Fruit fly (Drosophila melanogaster) whole organism, embryonic: ENCODE measurements around the gene Fas3.

Source experiments
- Adf1 ChIP-seq: fragments of 200-800 bp; sonication (Bioruptor generic); IDR thresholded peaks from 2 replicates; pipeline ENCODE4 v1.3.6; 2022; ENCODE audit warnings: missing biosample characterization, missing genetic modification characterization
- Atf3 ChIP-seq: fragments of 200-800 bp; sonication (Bioruptor generic); optimal IDR thresholded peaks from 3 replicates; lab custom pipeline; 2016; ENCODE audit warnings: missing biosample characterization, missing genetic modification characterization
- CG10462 ChIP-seq: fragments of 200-800 bp; sonication (Bioruptor generic); optimal IDR thresholded peaks from 2 replicates; lab custom pipeline; 2016; ENCODE audit warnings: missing biosample characterization, missing genetic modification characterization
- CG10654 ChIP-seq: fragments of 200-800 bp; sonication (Bioruptor generic); optimal IDR thresholded peaks from 2 replicates; lab custom pipeline; 2016; ENCODE audit warnings: missing biosample characterization, missing genetic modification characterization
- CG12155 ChIP-seq: fragments of 200-800 bp; sonication (Bioruptor generic); optimal IDR thresholded peaks from 3 replicates; lab custom pipeline; 2016; ENCODE audit warnings: missing biosample characterization, missing genetic modification characterization
- CG14050 ChIP-seq: fragments of 200-800 bp; sonication (Bioruptor generic); IDR thresholded peaks from 3 replicates; pipeline ENCODE4 v1.3.6; 2022; ENCODE audit warnings: missing biosample characterization, missing genetic modification characterization
- CG15269 ChIP-seq: fragments of 200-800 bp; sonication (Bioruptor generic); optimal IDR thresholded peaks from 2 replicates; lab custom pipeline; 2018; ENCODE audit warnings: missing biosample characterization, mild to moderate bottlenecking, missing genetic modification characterization, moderate library complexity
- CG1529 ChIP-seq: fragments of 200-800 bp; sonication (Bioruptor generic); optimal IDR thresholded peaks from 3 replicates; lab custom pipeline; 2018; ENCODE audit warnings: missing biosample characterization, missing genetic modification characterization
- CG15696 ChIP-seq: fragments of 200-800 bp; sonication (Bioruptor generic); optimal IDR thresholded peaks from 2 replicates; lab custom pipeline; 2019; ENCODE audit warnings: missing biosample characterization, mild to moderate bottlenecking, missing genetic modification characterization, moderate library complexity
- CG1602 ChIP-seq: fragments of 200-800 bp; sonication (Bioruptor generic); optimal IDR thresholded peaks from 3 replicates; lab custom pipeline; 2016; ENCODE audit warnings: missing biosample characterization, missing genetic modification characterization
- CG17359 ChIP-seq: fragments of 200-800 bp; sonication (Bioruptor generic); optimal IDR thresholded peaks from 3 replicates; lab custom pipeline; 2018; ENCODE audit warnings: missing biosample characterization, mild to moderate bottlenecking, missing genetic modification characterization, moderate library complexity
- CG17361 ChIP-seq: fragments of 200-800 bp; sonication (Bioruptor generic); IDR thresholded peaks from 3 replicates; pipeline ENCODE4 v1.3.6; 2022; ENCODE audit warnings: missing biosample characterization, missing genetic modification characterization
- CG17829 ChIP-seq: fragments of 200-800 bp; optimal IDR thresholded peaks from 2 replicates; lab custom pipeline; 2019; ENCODE audit warnings: missing biosample characterization, mild to moderate bottlenecking, missing genetic modification characterization, moderate library complexity
- CG18262 ChIP-seq: fragments of 200-800 bp; optimal IDR thresholded peaks from 3 replicates; lab custom pipeline; 2019; ENCODE audit warnings: missing biosample characterization, mild to moderate bottlenecking, missing genetic modification characterization, moderate library complexity
- CG18599 ChIP-seq: fragments of 200-800 bp; sonication (Bioruptor generic); optimal IDR thresholded peaks from 3 replicates; lab custom pipeline; 2017; ENCODE audit warnings: missing biosample characterization, missing genetic modification characterization, mild to moderate bottlenecking, moderate library complexity, missing genetic modification reagents
- CG18764 ChIP-seq: fragments of 200-800 bp; sonication (Bioruptor generic); optimal IDR thresholded peaks from 3 replicates; lab custom pipeline; 2016; ENCODE audit warnings: missing biosample characterization, missing genetic modification characterization
- CG2202 ChIP-seq: fragments of 200-800 bp; sonication (Bioruptor generic); optimal IDR thresholded peaks from 2 replicates; lab custom pipeline; 2018; ENCODE audit warnings: missing biosample characterization, mild to moderate bottlenecking, missing genetic modification characterization
- CG3407 ChIP-seq: fragments of 200-800 bp; sonication (Bioruptor generic); optimal IDR thresholded peaks from 2 replicates; lab custom pipeline; 2018; ENCODE audit warnings: missing biosample characterization, mild to moderate bottlenecking, missing genetic modification characterization
- CG4707 ChIP-seq: fragments of 200-800 bp; sonication (Bioruptor generic); optimal IDR thresholded peaks from 2 replicates; lab custom pipeline; 2018; ENCODE audit warnings: missing biosample characterization, mild to moderate bottlenecking, missing genetic modification characterization, moderate library complexity
- CG4820 ChIP-seq: fragments of 200-800 bp; sonication (Bioruptor generic); optimal IDR thresholded peaks from 3 replicates; lab custom pipeline; 2016; ENCODE audit warnings: missing biosample characterization, missing genetic modification characterization
- CG6254 ChIP-seq: fragments of 200-800 bp; sonication (Bioruptor generic); optimal IDR thresholded peaks from 3 replicates; lab custom pipeline; 2017; ENCODE audit warnings: mild to moderate bottlenecking, missing biosample characterization, missing genetic modification reagents, missing genetic modification characterization
- CG6272 ChIP-seq: fragments of 200-800 bp; sonication (Bioruptor generic); IDR thresholded peaks from 2 replicates; pipeline ENCODE4 v1.3.6; 2022; ENCODE audit warnings: missing biosample characterization, missing genetic modification characterization
- CG9817 ChIP-seq: fragments of 200-800 bp; sonication (Bioruptor generic); optimal IDR thresholded peaks from 2 replicates; lab custom pipeline; 2018; ENCODE audit warnings: missing biosample characterization, mild to moderate bottlenecking, missing genetic modification characterization, moderate library complexity
- H15 ChIP-seq: fragments of 200-800 bp; sonication (Bioruptor generic); IDR thresholded peaks from 3 replicates; pipeline ENCODE4 v1.3.6; 2022; ENCODE audit warnings: missing biosample characterization, missing genetic modification characterization
- HLHmδ ChIP-seq: fragments of 200-800 bp; sonication (Bioruptor generic); optimal IDR thresholded peaks from 2 replicates; lab custom pipeline; 2018; ENCODE audit warnings: missing biosample characterization, mild to moderate bottlenecking, missing genetic modification characterization, moderate library complexity
- Hr3 ChIP-seq: fragments of 200-800 bp; sonication (Bioruptor generic); optimal IDR thresholded peaks from 3 replicates; lab custom pipeline; 2016; ENCODE audit warnings: missing biosample characterization, missing genetic modification characterization
- Hr78 ChIP-seq, 2 experiments: fragments of 200-800 bp in 1 of 2; fragments of >200 bp in 1 of 2; sonication (Bioruptor generic) in 1 of 2; optimal IDR thresholded peaks; 2 replicates each; lab custom pipeline; 2017 to 2019; ENCODE audit warnings: missing biosample characterization in 2 of 2, missing genetic modification characterization in 2 of 2, mild to moderate bottlenecking in 1 of 2, moderate library complexity in 1 of 2
- Mes4 ChIP-seq: fragments of 200-800 bp; sonication (Bioruptor generic); optimal IDR thresholded peaks from 2 replicates; lab custom pipeline; 2016; ENCODE audit warnings: missing biosample characterization, missing genetic modification characterization
- NC2α ChIP-seq: fragments of 200-800 bp; sonication (Bioruptor generic); optimal IDR thresholded peaks from 2 replicates; lab custom pipeline; 2016; ENCODE audit warnings: missing biosample characterization, missing genetic modification characterization
- Nf-YA ChIP-seq: fragments of 200-800 bp; sonication (Bioruptor generic); IDR thresholded peaks from 2 replicates; pipeline ENCODE4 v1.3.6; 2022; ENCODE audit warnings: missing biosample characterization, missing genetic modification characterization
- Optix ChIP-seq: fragments of 200-800 bp; sonication (Bioruptor generic); IDR thresholded peaks from 3 replicates; pipeline ENCODE4 v1.3.6; 2022; ENCODE audit warnings: missing biosample characterization, missing genetic modification characterization
- Rx ChIP-seq: fragments of 200-800 bp; sonication (Bioruptor generic); IDR thresholded peaks from 2 replicates; pipeline ENCODE4 v1.3.6; 2022; ENCODE audit warnings: missing biosample characterization, missing genetic modification characterization
- bcd ChIP-seq: fragments of 200-800 bp; sonication (Bioruptor generic); optimal IDR thresholded peaks from 2 replicates; lab custom pipeline; 2017; ENCODE audit warnings: missing biosample characterization, mild to moderate bottlenecking, missing genetic modification characterization
- cato ChIP-seq: fragments of 200-800 bp; sonication (Bioruptor generic); optimal IDR thresholded peaks from 2 replicates; lab custom pipeline; 2016; ENCODE audit warnings: missing biosample characterization, missing genetic modification characterization, borderline replicate concordance
- chm ChIP-seq: fragments of 200-800 bp; sonication (Bioruptor generic); IDR thresholded peaks from 2 replicates; pipeline ENCODE4 v1.3.6; 2022; ENCODE audit warnings: missing biosample characterization, missing genetic modification characterization
- ci ChIP-seq: fragments of 200-800 bp; sonication (Bioruptor generic); IDR thresholded peaks from 3 replicates; pipeline ENCODE4 v1.3.6; 2022; ENCODE audit warnings: missing biosample characterization, missing genetic modification characterization
- corto ChIP-seq: fragments of 200-800 bp; sonication (Bioruptor generic); optimal IDR thresholded peaks from 2 replicates; lab custom pipeline; 2016; ENCODE audit warnings: missing biosample characterization, mild to moderate bottlenecking, missing genetic modification characterization, moderate library complexity
- dpn ChIP-seq, 2 experiments: fragments of 200-800 bp; sonication (Bioruptor generic); optimal IDR thresholded peaks; 3 replicates each; lab custom pipeline; 2016; ENCODE audit warnings: missing biosample characterization in 2 of 2, missing genetic modification characterization in 2 of 2
- dysf ChIP-seq: fragments of 200-800 bp; sonication (Bioruptor generic); IDR thresholded peaks from 3 replicates; pipeline ENCODE4 v1.3.6; 2022; ENCODE audit warnings: missing biosample characterization, missing genetic modification characterization
- eyg ChIP-seq: fragments of 200-800 bp; sonication (Bioruptor generic); optimal IDR thresholded peaks from 3 replicates; lab custom pipeline; 2016; ENCODE audit warnings: missing biosample characterization, missing genetic modification characterization
- fd96Cb ChIP-seq: fragments of 200-800 bp; sonication (Bioruptor generic); optimal IDR thresholded peaks from 2 replicates; lab custom pipeline; 2018; ENCODE audit warnings: missing biosample characterization, mild to moderate bottlenecking, missing genetic modification characterization, moderate library complexity
- hb ChIP-seq: fragments of 200-800 bp; sonication (Bioruptor generic); IDR thresholded peaks from 3 replicates; pipeline ENCODE4 v1.3.6; 2022; ENCODE audit warnings: missing biosample characterization, missing genetic modification characterization; ENCODE audit not compliant: partially characterized antibody
- mam ChIP-seq: fragments of 200-800 bp; sonication (Bioruptor generic); optimal IDR thresholded peaks from 3 replicates; lab custom pipeline; 2016; ENCODE audit warnings: missing biosample characterization, missing genetic modification characterization
- nmo ChIP-seq: fragments of 200-800 bp; sonication (Bioruptor generic); optimal IDR thresholded peaks from 2 replicates; lab custom pipeline; 2018; ENCODE audit warnings: missing biosample characterization, mild to moderate bottlenecking, missing genetic modification characterization, moderate library complexity
- pnt ChIP-seq: fragments of 200-800 bp; sonication (Bioruptor generic); optimal IDR thresholded peaks from 3 replicates; lab custom pipeline; 2016; ENCODE audit warnings: missing biosample characterization, missing genetic modification characterization
- row ChIP-seq: fragments of 200-800 bp; sonication (Bioruptor generic); IDR thresholded peaks from 3 replicates; pipeline ENCODE4 v1.3.6; 2022; ENCODE audit warnings: missing biosample characterization, missing genetic modification characterization
- sens ChIP-seq: fragments of 200-800 bp; sonication (Bioruptor generic); peaks from one replicate; lab custom pipeline; 2016; ENCODE audit warnings: missing biosample characterization, missing genetic modification characterization
- so ChIP-seq: fragments of 200-800 bp; sonication (Bioruptor generic); IDR thresholded peaks from 3 replicates; pipeline ENCODE4 v1.3.6; 2022; ENCODE audit warnings: missing biosample characterization, missing genetic modification characterization
- ssp ChIP-seq: fragments of 200-800 bp; sonication (Bioruptor generic); IDR thresholded peaks from 2 replicates; pipeline ENCODE4 v1.3.6; 2022; ENCODE audit warnings: missing biosample characterization, missing genetic modification characterization
- vvl ChIP-seq: fragments of 200-800 bp; sonication (Bioruptor generic); IDR thresholded peaks from 2 replicates; pipeline ENCODE4 v1.3.6; 2022; ENCODE audit warnings: missing biosample characterization, missing genetic modification characterization
- z ChIP-seq: fragments of 200-800 bp; sonication (Bioruptor generic); IDR thresholded peaks from 3 replicates; pipeline ENCODE4 v1.3.6; 2022; ENCODE audit warnings: missing biosample characterization, missing genetic modification characterization

Gene Fas3

DNA sequence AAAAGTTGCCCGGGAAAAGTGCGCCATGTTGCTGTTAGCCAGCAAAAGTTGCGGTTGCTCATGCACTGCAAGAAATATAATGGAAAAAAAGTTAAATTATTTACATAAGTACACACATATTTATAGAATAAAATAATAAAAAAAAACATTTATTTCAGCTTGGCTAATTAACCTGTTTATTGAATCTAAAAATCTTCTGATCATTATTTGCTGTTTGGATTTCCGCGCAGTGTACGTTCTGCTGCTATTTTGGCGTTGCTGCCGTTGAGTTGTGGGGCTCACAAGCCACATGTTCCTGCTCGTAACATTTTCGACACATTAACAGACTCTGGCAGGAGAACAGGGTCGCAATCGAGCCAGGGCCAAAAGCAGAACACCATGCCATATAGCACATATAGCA, 9.4 kb upstream of the Fas3 start (continued):
- TF ChIP-seq CG4820 (GFP tag; lab: Kevin White, UChicago) (peak; percentile 57), CG18764 (GFP tag; lab: Kevin White, UChicago) (peak; percentile 53), hb (GFP tag; lab: Robert Waterston, UW) (no peak), cato (GFP tag; lab: Kevin White, UChicago) (peak; percentile 13), Optix (GFP tag; lab: Robert Waterston, UW) (0 out of 3 replicates have a peak, but pooled peaks have one; percentile 33), CG18599 (peak; percentile 61), CG1602 (GFP tag; lab: Kevin White, UChicago) (peak; percentile 27), CG14050 (peak; percentile 52; the same call in 1 of the 3 replicates), mam (GFP tag; lab: Kevin White, UChicago) (no peak), CG15696 (tag; lab: Kevin White, UChicago) (peak; percentile 57), CG9817 (tag; lab: Kevin White, UChicago) (no peak), CG17361 (GFP tag; lab: Robert Waterston, UW) (peak; percentile 75), bcd (GFP tag; lab: Kevin White, UChicago) (peak; percentile 37), nmo (GFP tag; lab: Kevin White, UChicago) (peak; percentile 55), vvl (GFP tag; lab: Robert Waterston, UW) (peak; percentile 58), CG12155 (GFP tag; lab: Kevin White, UChicago) (peak; percentile 46), Nf-YA (GFP tag; lab: Robert Waterston, UW) (peak; percentile 50; the same call in 1 of the 2 replicates), CG17359 (tag; lab: Kevin White, UChicago) (peak; percentile 73), CG10654 (GFP tag; lab: Kevin White, UChicago) (peak; percentile 32), CG15269 (tag; lab: Kevin White, UChicago) (peak; percentile 53), Hr78 (GFP tag; optimal IDR thresholded peaks at IDR 0.05; lab: Kevin White, UChicago) (peak in 1 of 2 experiments; percentile 5), CG2202 (tag; lab: Kevin White, UChicago) (peak; percentile 52), Adf1 (no peak), NC2α (GFP tag; lab: Kevin White, UChicago) (no peak), HLHmδ (GFP tag; lab: Kevin White, UChicago) (no peak), Atf3 (GFP tag; lab: Kevin White, UChicago) (no peak), dysf (GFP tag; lab: Robert Waterston, UW) (peak; percentile 47; the same call in 1 of the 3 replicates), ssp (GFP tag; lab: Robert Waterston, UW) (peak; percentile 42; the same call in 1 of the 2 replicates), chm (GFP tag; lab: Robert Waterston, UW) (no peak), z (GFP tag; lab: Robert Waterston, UW) (0 out of 3 replicates have a peak, but pooled peaks have one; percentile 29), eyg (no peak), row (GFP tag; lab: Robert Waterston, UW) (peak; percentile 72), dpn (GFP tag; optimal IDR thresholded peaks at IDR 0.05; lab: Kevin White, UChicago) (peak in 1 of 2 experiments; percentile 44), CG1529 (GFP tag; lab: Kevin White, UChicago) (peak; percentile 54), CG6272 (0 out of 2 replicates have a peak, but pooled peaks have one; percentile 19), CG6254 (GFP tag; lab: Kevin White, UChicago) (peak; percentile 73), H15 (GFP tag; lab: Robert Waterston, UW) (0 out of 3 replicates have a peak, but pooled peaks have one; percentile 45), sens (GFP tag; lab: Kevin White, UChicago) (peak; percentile 66), ci (GFP tag; lab: Robert Waterston, UW) (0 out of 3 replicates have a peak, but pooled peaks have one; percentile 57), CG18262 (tag; lab: Kevin White, UChicago) (peak; percentile 78), CG4707 (GFP tag; lab: Kevin White, UChicago) (no peak), pnt (no peak), so (GFP tag; lab: Robert Waterston, UW) (peak; percentile 25; the same call in 1 of the 3 replicates), fd96Cb (tag; lab: Kevin White, UChicago) (peak; percentile 63), corto (peak; percentile 43), Mes4 (no peak), Hr3 (peak; percentile 48), CG10462 (peak; percentile 10), CG3407 (GFP tag; lab: Kevin White, UChicago) (peak; percentile 40), Rx (GFP tag; lab: Robert Waterston, UW) (peak; percentile 41; the same call in 1 of the 2 replicates), CG17829 (tag; lab: Kevin White, UChicago) (peak; percentile 70)
